Worm (Caenorhabditis elegans): ENCODE results near the gene E04D5.5.

- TF ChIP-seq ref-1 (GFP tag; conservative IDR thresholded peaks at IDR 0.05) = no peak
- TF ChIP-seq ztf-23 (GFP tag; IDR thresholded peaks at IDR 0.05) = no peak
- no peak for TF ChIP-seq flt-1 (GFP tag; IDR thresholded peaks at IDR 0.05)
These were observed 50.1 kb downstream of the E04D5.5 start, which contains the start of gene ZK673.5 for ce11 chrII:10461207-10461606.
